Fruit fly (Drosophila melanogaster) whole organism, embryonic: ENCODE results near the gene CG6415.

Experiments used
- Atf3 ChIP-seq: fragments of 200-800 bp; sonication (Bioruptor generic); optimal IDR thresholded peaks from 3 replicates; lab custom pipeline; 2016; ENCODE audit warnings: missing biosample characterization, missing genetic modification characterization
- Atf6 ChIP-seq: fragments of 200-800 bp; sonication (Bioruptor generic); IDR thresholded peaks from 2 replicates; pipeline ENCODE4 v1.3.6; 2022; ENCODE audit warnings: missing biosample characterization, missing genetic modification characterization
- BEAF-32 ChIP-seq: fragments of 200-800 bp; sonication (Bioruptor generic); optimal IDR thresholded peaks from 3 replicates; lab custom pipeline; 2017; ENCODE audit warnings: missing biosample characterization, missing genetic modification characterization, mild to moderate bottlenecking, moderate library complexity, missing genetic modification reagents
- Bgb ChIP-seq: fragments of 200-800 bp; sonication (Bioruptor generic); IDR thresholded peaks from 2 replicates; pipeline ENCODE4 v1.3.6; 2022; ENCODE audit warnings: missing biosample characterization, missing genetic modification characterization; ENCODE audit not compliant: partially characterized antibody
- CG10366 ChIP-seq: fragments of 200-800 bp; sonication (Bioruptor generic); IDR thresholded peaks from 2 replicates; pipeline ENCODE4 v1.3.6; 2022; ENCODE audit warnings: missing biosample characterization, missing genetic modification characterization
- CG11247 ChIP-seq: fragments of 200-800 bp; sonication (Bioruptor generic); IDR thresholded peaks from 2 replicates; pipeline ENCODE4 v1.3.6; 2022; ENCODE audit warnings: missing biosample characterization, missing genetic modification characterization
- CG12155 ChIP-seq: fragments of 200-800 bp; sonication (Bioruptor generic); optimal IDR thresholded peaks from 3 replicates; lab custom pipeline; 2016; ENCODE audit warnings: missing biosample characterization, missing genetic modification characterization
- CG13123 ChIP-seq: fragments of 200-800 bp; sonication (Bioruptor generic); optimal IDR thresholded peaks from 2 replicates; lab custom pipeline; 2016; ENCODE audit warnings: missing biosample characterization, missing genetic modification characterization
- CG13287 ChIP-seq: fragments of 200-800 bp; sonication (Bioruptor generic); IDR thresholded peaks from 2 replicates; pipeline ENCODE4 v1.3.6; 2022; ENCODE audit warnings: missing biosample characterization, missing genetic modification characterization; ENCODE audit not compliant: partially characterized antibody
- CG13296 ChIP-seq: fragments of 200-800 bp; sonication (Bioruptor generic); optimal IDR thresholded peaks from 3 replicates; lab custom pipeline; 2018; ENCODE audit warnings: missing biosample characterization, mild to moderate bottlenecking, missing genetic modification characterization
- CG14667 ChIP-seq: fragments of 200-800 bp; sonication (Bioruptor generic); IDR thresholded peaks from 2 replicates; pipeline ENCODE4 v1.3.6; 2022; ENCODE audit warnings: missing biosample characterization, missing genetic modification characterization
- CG14860 ChIP-seq: fragments of 200-800 bp; sonication (Bioruptor generic); IDR thresholded peaks from 3 replicates; pipeline ENCODE4 v1.3.6; 2022; ENCODE audit warnings: missing biosample characterization, missing genetic modification characterization; ENCODE audit not compliant: partially characterized antibody
- CG15514 ChIP-seq: fragments of 200-800 bp; sonication (Bioruptor generic); optimal IDR thresholded peaks from 3 replicates; lab custom pipeline; 2017; ENCODE audit warnings: missing biosample characterization, missing genetic modification characterization, mild to moderate bottlenecking, moderate library complexity, missing genetic modification reagents
- CG16813 ChIP-seq: fragments of 200-800 bp; sonication (Bioruptor generic); IDR thresholded peaks from 3 replicates; pipeline ENCODE4 v1.3.6; 2022; ENCODE audit warnings: missing biosample characterization, missing genetic modification characterization; ENCODE audit not compliant: partially characterized antibody
- CG4707 ChIP-seq: fragments of 200-800 bp; sonication (Bioruptor generic); optimal IDR thresholded peaks from 2 replicates; lab custom pipeline; 2018; ENCODE audit warnings: missing biosample characterization, mild to moderate bottlenecking, missing genetic modification characterization, moderate library complexity
- CHES-1-like ChIP-seq: fragments of 200-800 bp; sonication (Bioruptor generic); optimal IDR thresholded peaks from 2 replicates; lab custom pipeline; 2016; ENCODE audit warnings: missing biosample characterization, missing genetic modification characterization
- Deaf1 ChIP-seq: fragments of 200-800 bp; optimal IDR thresholded peaks from 3 replicates; lab custom pipeline; 2019; ENCODE audit warnings: missing biosample characterization, mild to moderate bottlenecking, missing genetic modification characterization, moderate library complexity
- Elba2 ChIP-seq: fragments of 200-800 bp; sonication (Bioruptor generic); optimal IDR thresholded peaks from 3 replicates; lab custom pipeline; 2016; ENCODE audit warnings: missing biosample characterization, missing genetic modification characterization
- Fer1 ChIP-seq: fragments of 200-800 bp; sonication (Bioruptor generic); optimal IDR thresholded peaks from 2 replicates; lab custom pipeline; 2017; ENCODE audit warnings: missing biosample characterization, mild to moderate bottlenecking, missing genetic modification characterization
- HmgD ChIP-seq: fragments of 200-800 bp; sonication (Bioruptor generic); optimal IDR thresholded peaks from 3 replicates; lab custom pipeline; 2016; ENCODE audit warnings: missing biosample characterization, missing genetic modification characterization
- Hr51 ChIP-seq, 2 experiments: fragments of 200-800 bp; sonication (Bioruptor generic); optimal IDR thresholded peaks; 2 replicates in 1 of 2; 3 replicates in 1 of 2; lab custom pipeline; 2016 to 2018; ENCODE audit warnings: missing biosample characterization in 2 of 2, missing genetic modification characterization in 2 of 2, mild to moderate bottlenecking in 1 of 2, moderate library complexity in 1 of 2
- PHDP ChIP-seq: fragments of 200-800 bp; sonication (Bioruptor generic); optimal IDR thresholded peaks from 3 replicates; lab custom pipeline; 2018; ENCODE audit warnings: missing biosample characterization, mild to moderate bottlenecking, missing genetic modification characterization, moderate library complexity
- Sin3A ChIP-seq: fragments of >200 bp; optimal IDR thresholded peaks from 2 replicates; lab custom pipeline; 2018
- Sry-δ ChIP-seq: fragments of 200-800 bp; sonication (Bioruptor generic); optimal IDR thresholded peaks from 2 replicates; lab custom pipeline; 2016; ENCODE audit warnings: missing biosample characterization, missing genetic modification characterization
- TFAM ChIP-seq: fragments of 200-800 bp; sonication (Bioruptor generic); optimal IDR thresholded peaks from 2 replicates; lab custom pipeline; 2017; ENCODE audit warnings: missing biosample characterization, missing genetic modification characterization, inconsistent platforms
- chm ChIP-seq: fragments of 200-800 bp; sonication (Bioruptor generic); IDR thresholded peaks from 2 replicates; pipeline ENCODE4 v1.3.6; 2022; ENCODE audit warnings: missing biosample characterization, missing genetic modification characterization
- crp ChIP-seq, 2 experiments: fragments of 200-800 bp; sonication (Bioruptor generic); optimal IDR thresholded peaks; 2 replicates in 1 of 2; 3 replicates in 1 of 2; lab custom pipeline; 2017; ENCODE audit warnings: missing biosample characterization in 2 of 2, missing genetic modification characterization in 2 of 2, mild to moderate bottlenecking in 1 of 2, moderate library complexity in 1 of 2
- cwo ChIP-seq: fragments of 200-800 bp; sonication (Bioruptor generic); optimal IDR thresholded peaks from 3 replicates; lab custom pipeline; 2017; ENCODE audit warnings: missing biosample characterization, missing genetic modification characterization, mild to moderate bottlenecking, moderate library complexity, missing genetic modification reagents
- disco-r ChIP-seq: fragments of 200-800 bp; sonication (Bioruptor generic); optimal IDR thresholded peaks from 2 replicates; lab custom pipeline; 2016; ENCODE audit warnings: missing biosample characterization, missing genetic modification characterization
- eve ChIP-seq, 2 experiments: fragments of >200 bp; optimal IDR thresholded peaks; 2 replicates each; lab custom pipeline; 2017; ENCODE audit warnings: missing biosample characterization in 2 of 2, missing genetic modification characterization in 2 of 2
- fu2 ChIP-seq: fragments of 200-800 bp; sonication (Bioruptor generic); optimal IDR thresholded peaks from 2 replicates; lab custom pipeline; 2016; ENCODE audit warnings: missing biosample characterization, missing genetic modification characterization
- gcm ChIP-seq: fragments of 200-800 bp; sonication (Bioruptor generic); optimal IDR thresholded peaks from 2 replicates; lab custom pipeline; 2019; ENCODE audit warnings: missing biosample characterization, mild to moderate bottlenecking, missing genetic modification characterization, moderate library complexity
- hkb ChIP-seq, 2 experiments: fragments of 200-800 bp in 1 of 2; fragments of >200 bp in 1 of 2; sonication (Bioruptor generic) in 1 of 2; IDR thresholded peaks in 1 of 2; optimal IDR thresholded peaks in 1 of 2; 2 replicates each; pipeline versions ENCODE4 v1.3.6 to Lab custom; 2017 to 2022; ENCODE audit warnings: missing biosample characterization in 1 of 2, missing genetic modification characterization in 1 of 2
- lab ChIP-seq: fragments of 200-800 bp; sonication (Bioruptor generic); optimal IDR thresholded peaks from 3 replicates; lab custom pipeline; 2017; ENCODE audit warnings: missing biosample characterization, missing genetic modification characterization, mild to moderate bottlenecking, moderate library complexity, missing genetic modification reagents
- lov ChIP-seq, 2 experiments: fragments of 200-800 bp in 1 of 2; fragments of >200 bp in 1 of 2; sonication (Bioruptor generic) in 1 of 2; IDR thresholded peaks in 1 of 2; optimal IDR thresholded peaks in 1 of 2; 2 replicates in 1 of 2; 3 replicates in 1 of 2; pipeline versions ENCODE4 v1.3.6 to Lab custom; 2017 to 2022; ENCODE audit warnings: missing biosample characterization in 1 of 2, missing genetic modification characterization in 1 of 2
- nerfin-2 ChIP-seq: fragments of 200-800 bp; sonication (Bioruptor generic); IDR thresholded peaks from 2 replicates; pipeline ENCODE4 v1.3.6; 2022; ENCODE audit warnings: missing biosample characterization, missing genetic modification characterization; ENCODE audit not compliant: partially characterized antibody
- org-1 ChIP-seq: fragments of 200-800 bp; sonication (Bioruptor generic); optimal IDR thresholded peaks from 2 replicates; lab custom pipeline; 2017; ENCODE audit warnings: missing biosample characterization, missing genetic modification characterization
- ranshi ChIP-seq: fragments of 200-800 bp; sonication (Bioruptor generic); IDR thresholded peaks from 2 replicates; pipeline ENCODE4 v1.3.6; 2022; ENCODE audit warnings: missing biosample characterization, missing genetic modification characterization
- sna ChIP-seq: fragments of 200-800 bp; sonication (Bioruptor generic); IDR thresholded peaks from 2 replicates; pipeline ENCODE4 v1.3.6; 2022; ENCODE audit warnings: missing biosample characterization, missing genetic modification characterization; ENCODE audit not compliant: partially characterized antibody
- vnd ChIP-seq: fragments of 200-800 bp; sonication (Bioruptor generic); IDR thresholded peaks from 3 replicates; pipeline ENCODE4 v1.3.6; 2022; ENCODE audit warnings: missing biosample characterization, missing genetic modification characterization; ENCODE audit not compliant: partially characterized antibody

CG6415 gene

DNA sequence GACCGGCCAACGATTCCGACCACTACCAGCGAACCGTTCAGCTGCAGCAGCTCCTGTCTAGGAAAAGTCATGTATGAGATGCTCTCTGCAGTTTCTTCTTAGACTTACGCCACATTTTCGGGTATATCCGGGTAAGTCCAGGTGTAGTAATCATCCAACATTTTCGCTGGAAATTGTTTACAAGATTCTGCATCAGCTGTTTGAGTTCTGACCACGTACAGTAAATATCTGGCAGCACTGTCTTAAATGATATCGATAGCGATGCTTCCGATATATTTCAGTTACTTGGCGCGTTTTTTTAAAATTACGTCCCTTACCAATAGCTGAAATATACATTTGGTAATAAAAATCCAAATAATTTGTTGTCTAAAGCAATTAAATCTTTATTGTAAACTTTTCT, 40.3 kb downstream of the CG6415 start, which contains the start of gene CG6729 (continued):
- peak; percentile 83 for TF ChIP-seq CG13287 (GFP tag; lab: Robert Waterston, UW)
- peak; percentile 75 to 94 for TF ChIP-seq crp (GFP tag; optimal IDR thresholded peaks at IDR 0.05; lab: Kevin White, UChicago)
- TF ChIP-seq Elba2 (GFP tag; lab: Kevin White, UChicago), result no peak
- TF ChIP-seq sna (GFP tag; lab: Robert Waterston, UW), result peak; percentile 57
- TF ChIP-seq Atf3 (GFP tag; lab: Kevin White, UChicago), result no peak
- TF ChIP-seq TFAM, result no peak
- peak; percentile 66 for TF ChIP-seq CG16813 (GFP tag; lab: Robert Waterston, UW)
- no peak for TF ChIP-seq chm (GFP tag; lab: Robert Waterston, UW)
- no peak for TF ChIP-seq CG12155 (GFP tag; lab: Kevin White, UChicago)
- TF ChIP-seq lov (optimal IDR thresholded peaks at IDR 0.05; lab: Kevin White, UChicago), result no peak
- no peak for TF ChIP-seq lov (GFP tag; IDR thresholded peaks at IDR 0.05; lab: Robert Waterston, UW)
- TF ChIP-seq vnd (GFP tag; lab: Robert Waterston, UW), result peak; percentile 56; the same call in 2 of the 3 replicates
- peak; percentile 26 for TF ChIP-seq Sin3A (lab: Kevin White, UChicago)
- no peak for TF ChIP-seq Atf6 (GFP tag; lab: Robert Waterston, UW)
- TF ChIP-seq Fer1 (GFP tag; lab: Kevin White, UChicago), result peak; percentile 18
- no peak for TF ChIP-seq PHDP
- no peak for TF ChIP-seq CG4707
- peak; percentile 72 for TF ChIP-seq Sry-δ (GFP tag; lab: Kevin White, UChicago)
- TF ChIP-seq CG15514 (GFP tag; lab: Kevin White, UChicago), result peak; percentile 57
- peak; percentile 76 for TF ChIP-seq Bgb
- no peak for TF ChIP-seq ranshi
- no peak for TF ChIP-seq gcm (GFP tag; lab: Kevin White, UChicago)
- TF ChIP-seq CG13296, result no peak
- TF ChIP-seq CG10366, result no peak
- peak; percentile 64 for TF ChIP-seq nerfin-2 (GFP tag; lab: Robert Waterston, UW)
- no peak for TF ChIP-seq org-1 (GFP tag; lab: Kevin White, UChicago)
- peak; percentile 77 for TF ChIP-seq BEAF-32 (GFP tag; lab: Kevin White, UChicago)
- no peak for TF ChIP-seq cwo (GFP tag; lab: Kevin White, UChicago)
- TF ChIP-seq CG13123, result no peak
- no peak for TF ChIP-seq HmgD (GFP tag; lab: Kevin White, UChicago)
- TF ChIP-seq CG11247 (GFP tag; lab: Robert Waterston, UW), result no peak
- TF ChIP-seq Deaf1 (tag; lab: Kevin White, UChicago), result no peak
- TF ChIP-seq Hr51 (GFP tag; optimal IDR thresholded peaks at IDR 0.05; lab: Kevin White, UChicago), result no peak
- TF ChIP-seq CG14860 (GFP tag; lab: Robert Waterston, UW), result peak; percentile 66
- TF ChIP-seq CG14667 (GFP tag; lab: Robert Waterston, UW), result no peak
- TF ChIP-seq fu2 (GFP tag; lab: Kevin White, UChicago), result no peak
- TF ChIP-seq CHES-1-like (GFP tag; lab: Kevin White, UChicago), result no peak
- no peak for TF ChIP-seq hkb (optimal IDR thresholded peaks at IDR 0.05; lab: Kevin White, UChicago)
- no peak for TF ChIP-seq hkb (GFP tag; IDR thresholded peaks at IDR 0.05; lab: Robert Waterston, UW)
- TF ChIP-seq eve (GFP tag; optimal IDR thresholded peaks at IDR 0.05; lab: Kevin White, UChicago), result no peak
- no peak for TF ChIP-seq disco-r
- TF ChIP-seq lab (GFP tag; lab: Kevin White, UChicago), result no peak
